Worm (Caenorhabditis elegans) whole organism, dauer: ENCODE measurements around the gene F33H1.4.

Source experiments
- unc-62 ChIP-seq: sonication (generic microtip); optimal IDR thresholded peaks from 2 replicates; lab custom pipeline; 2017; ENCODE audit warnings: missing biosample characterization, missing genetic modification reagents, missing genetic modification characterization

F33H1.4 gene

DNA sequence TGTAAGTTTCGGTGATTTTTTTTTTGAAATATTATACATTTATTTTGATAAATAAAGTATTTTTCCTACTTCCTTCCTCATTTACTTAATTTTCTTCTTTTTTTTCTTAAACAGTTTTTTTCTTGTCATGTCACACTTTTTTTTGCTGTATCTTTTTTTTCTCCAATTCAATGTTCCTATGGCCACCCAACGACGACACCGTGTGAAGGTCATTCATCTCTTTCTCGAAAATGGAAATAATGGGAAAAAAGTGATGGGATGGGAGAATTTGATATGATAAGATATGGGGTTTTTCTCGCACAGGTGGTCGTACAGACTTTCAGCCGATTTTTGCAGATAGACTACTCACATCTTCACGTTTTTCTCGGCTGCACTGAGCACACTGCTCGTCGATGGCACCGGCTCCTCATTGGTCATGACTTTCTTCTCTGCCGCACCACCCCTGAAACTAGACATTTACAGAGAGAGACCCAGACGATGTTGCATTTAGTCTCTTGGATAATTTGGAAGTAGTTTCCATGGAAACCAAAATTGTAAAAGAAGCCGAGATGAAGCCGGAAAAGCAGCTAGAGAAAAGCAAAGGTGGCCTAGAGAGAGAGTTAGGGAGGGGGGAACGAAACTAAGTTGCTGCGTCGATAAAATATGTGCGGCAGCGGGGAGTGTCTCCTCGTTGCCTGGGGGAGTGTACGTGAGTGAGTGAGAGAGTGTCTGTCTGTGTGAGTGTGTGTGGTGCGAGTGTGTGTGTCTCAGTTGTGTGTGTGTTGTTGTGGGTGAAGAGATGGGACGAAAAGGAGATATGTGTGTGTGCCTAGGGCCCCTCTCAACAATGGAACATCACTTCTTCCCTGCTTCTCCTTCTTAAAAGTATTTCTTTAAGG, 5.3 kb upstream of the F33H1.4 start, which contains the start of gene daf-19:
Gene daf-19, minus strand, starts transcription at position 442 of the 878 bp plus-strand sequence.
- TF ChIP-seq unc-62 (GFP tag; lab: Kevin White, UChicago) = no peak

- no peak for TF ChIP-seq unc-62 (GFP tag; lab: Kevin White, UChicago)
Observed at ce11 chrII:10170837-10171318, 3.6 kb upstream of the F33H1.4 start, which contains the start of gene gpd-4. gpd-4 (plus strand) TSS chrII:10171268.

- TF ChIP-seq unc-62 (GFP tag; lab: Kevin White, UChicago) = no peak
Observed at ce11 chrII:10172436-10172973, 1.9 kb upstream of the F33H1.4 start, which contains the start of gene wbp-11. wbp-11 (plus strand) TSS chrII:10172923.

- TF ChIP-seq unc-62 (GFP tag; lab: Kevin White, UChicago) = no peak
Observed at ce11 chrII:10182634-10183033, 8.2 kb downstream of the F33H1.4 start, which contains the start of gene srd-1. srd-1 (minus strand) TSS chrII:10182734.

- TF ChIP-seq unc-62 (GFP tag; lab: Kevin White, UChicago) = no peak
Observed at ce11 chrII:10187808-10188207, 13.4 kb downstream of the F33H1.4 start, which contains the start of gene srd-2. srd-2 (minus strand) TSS chrII:10187908.

DNA sequence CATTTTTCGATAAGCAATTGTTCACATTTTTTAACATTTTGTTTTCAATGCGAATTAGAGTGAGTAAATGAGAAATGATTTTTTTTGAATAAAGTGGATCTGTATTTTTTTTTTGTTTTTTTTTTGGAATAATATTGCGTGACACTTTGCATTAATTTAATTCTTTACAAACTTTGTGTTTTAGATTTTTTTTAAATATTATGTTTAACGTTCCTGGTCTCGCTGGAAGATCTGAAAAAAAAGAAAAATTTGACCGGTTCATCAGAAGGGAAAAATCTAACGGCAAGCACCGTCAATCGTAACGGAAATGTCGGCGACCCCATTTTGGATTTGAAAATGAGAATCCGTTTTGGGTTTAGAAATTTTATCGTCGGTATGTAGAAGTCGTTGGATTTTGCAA, 14.9 kb downstream of the F33H1.4 start, which contains the start of gene cdc-25.4:
Gene cdc-25.4, minus strand, starts transcription at position 101 of the 400 bp plus-strand sequence.
- no peak for TF ChIP-seq unc-62 (GFP tag; lab: Kevin White, UChicago)

DNA sequence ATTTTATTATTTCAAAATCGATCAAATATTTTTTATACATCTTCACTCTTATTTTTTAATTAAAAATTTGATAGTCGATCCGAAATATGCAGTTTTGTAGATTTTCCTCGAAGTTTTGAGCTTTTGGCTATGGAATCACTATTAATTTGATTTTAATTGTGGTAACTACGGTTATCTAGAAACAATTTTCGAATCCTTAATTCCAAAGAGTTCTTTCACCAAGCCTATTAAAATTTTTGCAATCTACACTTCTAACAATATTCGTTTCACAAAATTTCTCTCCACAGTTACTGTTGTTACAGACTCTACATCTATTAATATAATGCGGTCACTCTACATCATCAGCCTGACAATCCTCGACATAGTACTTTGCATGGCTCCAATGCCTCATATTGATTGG, 17.8 kb downstream of the F33H1.4 start, which contains the start of gene R05H5.7:
Gene R05H5.7, plus strand, starts transcription at position 301 of the 400 bp plus-strand sequence.
- TF ChIP-seq unc-62 (GFP tag; lab: Kevin White, UChicago) = no peak

DNA sequence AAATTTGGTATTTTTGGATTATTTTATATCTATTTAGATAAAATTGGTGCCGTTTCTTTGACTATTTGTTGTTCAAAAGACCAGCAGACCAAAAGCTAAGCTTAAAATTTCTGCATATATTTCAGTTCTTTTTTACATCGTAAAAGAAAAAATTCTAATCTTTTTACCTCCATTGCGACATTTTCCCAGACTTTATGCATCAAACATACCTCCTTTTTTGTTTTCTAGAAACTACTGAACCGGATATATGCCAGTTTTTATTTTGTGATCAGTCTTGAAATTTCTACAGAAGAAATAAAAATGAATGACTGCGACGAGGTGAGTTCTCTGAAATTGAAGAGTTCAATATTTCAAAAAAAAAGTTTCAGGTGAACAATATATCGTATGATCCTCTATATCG, 20.2 kb downstream of the F33H1.4 start, which contains the start of gene srb-6:
Gene srb-6, plus strand, starts transcription at position 301 of the 400 bp plus-strand sequence.
- no peak for TF ChIP-seq unc-62 (GFP tag; lab: Kevin White, UChicago)

DNA sequence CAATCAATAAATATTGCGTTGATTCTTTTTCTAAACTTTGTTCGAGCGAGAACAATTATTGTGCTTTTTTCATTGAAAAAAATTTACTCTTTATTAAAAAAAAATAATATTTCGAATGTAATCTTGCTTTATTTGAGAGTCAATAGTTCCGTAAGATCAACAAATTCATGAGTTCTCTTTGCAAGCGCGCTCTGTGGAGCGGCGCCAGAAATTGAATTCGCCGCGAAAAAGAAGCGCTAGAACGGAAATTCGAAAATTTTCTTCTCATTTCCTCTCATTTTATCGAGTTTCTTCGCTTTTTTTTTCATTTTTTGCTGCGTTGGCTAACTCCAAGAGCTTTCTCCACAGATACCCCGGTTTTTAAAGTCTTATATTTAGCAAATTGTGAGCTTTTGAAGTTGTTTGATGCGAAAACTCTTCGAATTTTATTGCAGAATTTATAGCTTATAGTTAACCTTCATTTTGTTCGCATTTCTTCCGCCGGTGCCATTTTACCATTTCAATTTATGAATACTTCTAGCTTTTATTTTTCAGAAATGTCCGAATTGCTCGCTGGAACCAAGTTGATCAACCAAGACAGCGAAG, 22.7 kb downstream of the F33H1.4 start, which contains the start of gene R05H5.3:
Gene R05H5.3, plus strand, starts transcription at position 535 of the 585 bp plus-strand sequence.
- TF ChIP-seq unc-62 (GFP tag; lab: Kevin White, UChicago) = no peak

DNA sequence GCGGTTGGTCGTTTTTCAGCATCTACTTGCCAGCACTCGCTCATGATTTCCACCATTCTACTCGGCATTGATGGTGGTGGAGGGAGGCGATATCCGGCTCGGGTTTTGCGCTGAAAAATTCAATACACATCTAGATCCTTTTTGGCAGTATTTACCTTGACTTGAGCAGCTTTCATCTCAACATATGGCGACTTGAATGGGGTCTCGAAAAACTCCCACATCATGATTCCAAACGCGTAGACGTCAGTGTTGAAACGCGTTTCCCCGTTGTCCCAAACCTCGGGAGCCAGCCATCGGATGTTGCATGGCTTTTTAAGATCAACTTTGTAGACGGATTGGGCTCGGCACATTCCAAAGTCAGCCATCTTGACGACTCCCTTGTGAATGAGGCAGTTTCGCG, 24.0 kb downstream of the F33H1.4 start:
- no peak for TF ChIP-seq unc-62 (GFP tag; lab: Kevin White, UChicago)

DNA sequence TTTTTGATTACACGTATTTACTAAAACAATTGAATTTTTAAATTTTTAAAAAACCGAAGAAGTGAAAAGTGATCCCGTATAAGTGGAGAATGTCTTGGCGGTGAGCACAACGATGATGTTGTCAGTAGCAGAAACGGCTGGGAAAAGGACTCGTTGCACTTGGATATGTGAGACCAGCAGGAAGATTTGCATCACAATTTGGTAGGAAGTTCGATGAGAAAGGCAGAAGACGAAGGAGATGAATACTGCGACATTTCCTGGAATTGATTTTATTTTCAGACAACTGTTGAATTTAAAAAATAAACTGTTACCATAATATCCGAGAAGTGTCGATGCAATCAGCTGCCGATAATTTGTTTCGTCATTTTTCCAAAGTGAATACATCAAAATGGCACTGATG, 25.5 kb downstream of the F33H1.4 start, which contains the start of gene R05H5.4:
Gene R05H5.4, minus strand, starts transcription at position 101 of the 400 bp plus-strand sequence.
- TF ChIP-seq unc-62 (GFP tag; lab: Kevin White, UChicago) = no peak

ce11 chrII:10200759-10201158, 26.3 kb downstream of the F33H1.4 start, which contains the start of gene arv-1:
arv-1 (minus strand) TSS chrII:10200823.
- TF ChIP-seq unc-62 (GFP tag; lab: Kevin White, UChicago) = no peak

ce11 chrII:10202275-10202674, 27.8 kb downstream of the F33H1.4 start:
- TF ChIP-seq unc-62 (GFP tag; lab: Kevin White, UChicago) = no peak

DNA sequence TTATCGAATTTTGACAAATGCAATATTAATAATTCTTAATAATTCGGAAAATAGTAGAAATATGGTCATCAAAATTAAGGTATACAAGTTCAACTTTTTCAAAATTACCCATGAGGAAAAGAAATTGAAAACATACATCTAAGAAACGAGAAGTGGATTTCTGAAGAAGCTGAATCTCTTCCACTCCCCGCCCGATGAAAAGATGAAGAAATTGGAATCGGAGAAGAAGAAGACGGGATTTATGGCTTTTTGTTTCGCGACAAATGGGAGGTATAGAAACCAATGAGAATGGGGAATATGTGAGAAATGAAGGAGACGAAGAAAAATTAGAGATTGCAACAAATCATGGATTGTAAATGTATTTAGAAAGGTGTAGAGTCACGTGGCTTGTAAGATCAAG, 28.6 kb downstream of the F33H1.4 start:
- TF ChIP-seq unc-62 (GFP tag; lab: Kevin White, UChicago) = no peak

DNA sequence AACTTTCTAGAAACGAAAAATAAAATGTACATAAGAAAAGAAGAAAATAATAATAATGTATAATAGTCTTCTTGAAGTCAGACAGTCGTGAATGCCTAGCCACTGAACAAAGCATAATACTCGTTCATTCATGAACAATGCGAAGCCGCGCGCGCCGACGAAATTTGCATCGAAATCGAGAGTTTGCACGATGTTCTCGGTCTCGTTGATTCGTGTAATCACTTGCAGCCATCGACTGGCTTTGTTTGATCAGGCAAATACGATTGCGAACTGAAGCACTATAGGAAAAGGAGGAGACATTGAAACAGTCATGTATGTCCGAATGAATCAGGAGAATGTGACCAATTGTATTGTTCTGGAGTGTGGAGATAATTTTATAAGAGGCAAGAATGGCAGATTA, 29.3 kb downstream of the F33H1.4 start:
- no peak for TF ChIP-seq unc-62 (GFP tag; lab: Kevin White, UChicago)
